Worm (Caenorhabditis elegans) whole organism, midembryonic: ENCODE results near the gene T08B1.1.

ENCODE experiments used
- cog-1 ChIP-seq: sonication (generic microtip); optimal IDR thresholded peaks from 2 replicates; lab custom pipeline; 2016; ENCODE audit warnings: missing genetic modification characterization, missing compliant biosample characterization
- flt-1 ChIP-seq: fragments of 200-800 bp; sonication (Bioruptor generic); IDR thresholded peaks from 2 replicates; pipeline ENCODE4 v1.3.6; 2022; ENCODE audit warnings: missing genetic modification characterization, missing compliant biosample characterization
- klf-2 ChIP-seq: fragments of 200-800 bp; sonication (Bioruptor generic); conservative IDR thresholded peaks from 2 replicates; pipeline ENCODE4 v1.3.6; 2022; ENCODE audit warnings: missing genetic modification reagents, missing genetic modification characterization, missing compliant biosample characterization
- tab-1 ChIP-seq: fragments of 200-800 bp; sonication (Bioruptor generic); IDR thresholded peaks from 2 replicates; pipeline ENCODE4 v1.3.6; 2022; ENCODE audit warnings: missing genetic modification characterization, missing compliant biosample characterization

ce11 chrV:1935494-1935893, 51.4 kb downstream of the T08B1.1 start:
- TF ChIP-seq klf-2 (GFP tag; lab: Robert Waterston, UW) = no peak
- TF ChIP-seq tab-1 (GFP tag; lab: Robert Waterston, UW) = no peak
- TF ChIP-seq cog-1 (tag; lab: Kevin White, UChicago) = no peak
- no peak for TF ChIP-seq flt-1 (GFP tag; lab: Robert Waterston, UW)
